Worm (Caenorhabditis elegans) whole organism, midembryonic: ENCODE results near the gene F38A6.5.

Experiments
- cog-1 ChIP-seq: sonication (generic microtip); optimal IDR thresholded peaks from 2 replicates; lab custom pipeline; 2016; ENCODE audit warnings: missing genetic modification characterization, missing compliant biosample characterization
- flt-1 ChIP-seq: fragments of 200-800 bp; sonication (Bioruptor generic); IDR thresholded peaks from 2 replicates; pipeline ENCODE4 v1.3.6; 2022; ENCODE audit warnings: missing genetic modification characterization, missing compliant biosample characterization
- klf-2 ChIP-seq: fragments of 200-800 bp; sonication (Bioruptor generic); conservative IDR thresholded peaks from 2 replicates; pipeline ENCODE4 v1.3.6; 2022; ENCODE audit warnings: missing genetic modification reagents, missing genetic modification characterization, missing compliant biosample characterization
- med-1 ChIP-seq: sonication (generic microtip); optimal IDR thresholded peaks from 2 replicates; lab custom pipeline; 2017; ENCODE audit warnings: missing genetic modification characterization, mild to moderate bottlenecking, missing compliant biosample characterization, antibody characterized with exemption, missing genetic modification reagents; ENCODE audit not compliant: insufficient read depth
- ref-1 ChIP-seq: fragments of 200-800 bp; sonication (Bioruptor generic); conservative IDR thresholded peaks from 2 replicates; pipeline ENCODE4 v1.3.6; 2022; ENCODE audit warnings: missing genetic modification reagents, missing genetic modification characterization, missing compliant biosample characterization
- tab-1 ChIP-seq: fragments of 200-800 bp; sonication (Bioruptor generic); IDR thresholded peaks from 2 replicates; pipeline ENCODE4 v1.3.6; 2022; ENCODE audit warnings: missing genetic modification characterization, missing compliant biosample characterization
- ztf-23 ChIP-seq: fragments of 200-800 bp; sonication (Bioruptor generic); IDR thresholded peaks from 2 replicates; pipeline ENCODE4 v1.3.6; 2022; ENCODE audit warnings: missing genetic modification reagents, missing genetic modification characterization, missing compliant biosample characterization

DNA sequence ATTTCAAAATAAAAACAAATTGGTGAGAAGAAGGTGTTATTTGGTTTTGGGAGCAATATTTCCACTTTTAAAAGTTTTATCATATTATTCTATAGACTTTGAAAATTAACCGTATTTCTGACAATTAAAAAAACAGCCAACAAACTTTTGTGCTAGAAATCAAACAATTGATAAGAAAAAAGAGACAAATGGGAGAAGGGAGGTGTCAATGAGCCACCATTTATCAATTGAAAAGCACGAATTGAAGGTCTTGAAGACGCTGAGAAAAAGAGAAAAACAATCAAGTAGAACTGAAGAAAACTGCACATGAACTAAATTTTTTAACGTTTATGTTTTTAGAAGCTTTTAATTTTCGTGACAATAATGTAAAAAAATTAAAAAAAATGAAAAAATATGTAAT lies 2.7 kb downstream of the F38A6.5 start:
- TF ChIP-seq cog-1 (tag; lab: Kevin White, UChicago) = no peak
- TF ChIP-seq tab-1 = no peak
- TF ChIP-seq klf-2 (GFP tag; lab: Robert Waterston, UW) = no peak
- TF ChIP-seq flt-1 (GFP tag; lab: Robert Waterston, UW) = no peak
- TF ChIP-seq ztf-23 (GFP tag; lab: Robert Waterston, UW) = no peak
- TF ChIP-seq med-1 (GFP tag; lab: Kevin White, UChicago) = no peak
- no peak for TF ChIP-seq ref-1 (GFP tag; lab: Robert Waterston, UW)
